Worm (Caenorhabditis elegans): Measurements from ENCODE around the gene copz-1.

ce11 chrII:10829081-10829480, 43.6 kb upstream of the copz-1 start, which contains the start of gene VM106R.1:
- TF ChIP-seq ceh-16 (tag; optimal IDR thresholded peaks at IDR 0.05) = no peak
- no peak for TF ChIP-seq tbx-2 (tag; optimal IDR thresholded peaks at IDR 0.05)
- TF ChIP-seq egl-27 (tag; optimal IDR thresholded peaks at IDR 0.05) = no peak
- no peak for TF ChIP-seq ztf-11 (tag; optimal IDR thresholded peaks at IDR 0.05)
- TF ChIP-seq zag-1 (tag; optimal IDR thresholded peaks at IDR 0.05) = no peak
- no peak for TF ChIP-seq nhr-237 (tag; optimal IDR thresholded peaks at IDR 0.05)
- no peak for TF ChIP-seq unc-62 (GFP tag; optimal IDR thresholded peaks at IDR 0.05)
